Worm (Caenorhabditis elegans) whole organism, L4 larva: ENCODE results near the gene irld-49.

ENCODE experiments used
- T26A8.4 ChIP-seq: fragments of 200-800 bp; sonication (Bioruptor generic); IDR thresholded peaks from 2 replicates; pipeline ENCODE4 v1.3.6; 2022; ENCODE audit warnings: missing genetic modification characterization, missing compliant biosample characterization
- gei-8 ChIP-seq: fragments of 200-800 bp; sonication (Bioruptor generic); optimal IDR thresholded peaks from 2 replicates; lab custom pipeline; 2018; ENCODE audit warnings: mild to moderate bottlenecking, missing genetic modification characterization, missing compliant biosample characterization
- mdt-29 ChIP-seq: fragments of 200-800 bp; sonication (Bioruptor generic); IDR thresholded peaks from 2 replicates; pipeline ENCODE4 v1.3.6; 2022; ENCODE audit warnings: missing genetic modification reagents, missing genetic modification characterization, missing compliant biosample characterization
- skn-1 ChIP-seq: fragments of 150-350 bp; optimal IDR thresholded peaks from 2 replicates; lab custom pipeline; 2014; ENCODE audit warnings: missing biosample characterization, missing genetic modification characterization
- snpc-4 ChIP-seq: fragments of 150-350 bp; optimal IDR thresholded peaks from 2 replicates; lab custom pipeline; 2014; ENCODE audit warnings: missing biosample characterization, missing genetic modification characterization

DNA sequence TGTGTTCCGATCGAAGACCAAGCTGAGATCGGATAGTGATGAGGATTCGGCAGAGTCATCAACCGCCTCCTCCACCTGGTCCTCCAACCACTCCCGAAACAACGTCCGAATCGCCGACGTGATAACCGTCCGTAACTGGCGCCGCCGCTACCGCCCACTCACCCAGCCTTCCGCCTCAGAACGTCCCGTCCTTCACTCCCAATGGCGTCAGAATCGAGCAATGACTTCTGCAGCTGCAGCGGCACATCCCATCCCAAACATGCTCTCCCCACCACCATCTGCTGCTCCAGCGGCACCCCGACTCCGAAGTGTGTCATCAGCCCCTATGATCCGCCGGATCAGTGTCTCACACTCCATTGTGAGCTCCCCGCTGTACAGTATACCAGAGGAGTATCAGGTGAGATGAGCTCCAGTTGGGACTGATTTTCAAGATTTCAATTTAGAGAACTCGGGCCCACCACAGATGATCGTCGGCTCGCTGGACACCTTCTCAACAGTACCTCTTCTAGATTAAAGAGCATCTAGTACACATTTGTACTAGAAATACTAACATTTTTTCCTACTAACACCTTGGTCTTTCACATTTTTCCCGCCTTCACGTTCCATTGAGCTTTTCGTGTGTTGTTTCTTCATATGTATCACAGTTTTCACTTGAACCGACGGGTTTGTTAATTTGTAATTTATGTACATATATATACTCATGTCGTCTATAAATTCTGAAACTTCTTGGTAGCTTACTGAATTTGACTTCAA lies 18.0 kb upstream of the irld-49 start:
- TF ChIP-seq gei-8 (GFP tag; lab: Kevin White, UChicago) = no peak
- TF ChIP-seq snpc-4 = no peak
- no peak for TF ChIP-seq mdt-29 (GFP tag; lab: Robert Waterston, UW)
- no peak for TF ChIP-seq skn-1
- TF ChIP-seq T26A8.4 = no peak
